Worm (Caenorhabditis elegans) whole organism, dauer: ENCODE measurements around the gene K05F1.9.
"Not testable (repeated sequence)": the region's sequence is repeated elsewhere in the genome, so short reads cannot be mapped to it uniquely, and the experiment has no call there.

Experiments used
- unc-62 ChIP-seq: sonication (generic microtip); optimal IDR thresholded peaks from 2 replicates; lab custom pipeline; 2017; ENCODE audit warnings: missing biosample characterization, missing genetic modification reagents, missing genetic modification characterization

K05F1.9 gene

DNA sequence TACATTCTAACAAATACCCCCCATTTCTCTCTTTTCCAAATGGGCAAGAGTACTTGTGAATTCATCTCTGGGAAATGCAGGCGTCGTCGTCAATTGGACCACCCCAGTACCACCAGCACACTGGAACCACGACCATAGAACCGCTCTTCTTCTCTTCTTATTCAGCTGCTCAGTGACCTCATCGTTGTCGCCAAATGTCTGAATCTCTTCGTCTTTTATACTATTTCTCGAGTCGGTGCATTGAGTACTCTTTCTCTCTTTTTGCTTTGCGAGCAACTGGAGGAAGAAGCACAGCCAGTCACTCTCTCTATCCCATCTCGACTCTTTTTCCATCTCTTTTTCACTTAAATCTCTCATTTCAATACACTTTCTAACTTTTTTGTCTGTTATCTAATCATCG lies 21.1 kb downstream of the K05F1.9 start:
- no peak for TF ChIP-seq unc-62 (GFP tag; lab: Kevin White, UChicago)

DNA sequence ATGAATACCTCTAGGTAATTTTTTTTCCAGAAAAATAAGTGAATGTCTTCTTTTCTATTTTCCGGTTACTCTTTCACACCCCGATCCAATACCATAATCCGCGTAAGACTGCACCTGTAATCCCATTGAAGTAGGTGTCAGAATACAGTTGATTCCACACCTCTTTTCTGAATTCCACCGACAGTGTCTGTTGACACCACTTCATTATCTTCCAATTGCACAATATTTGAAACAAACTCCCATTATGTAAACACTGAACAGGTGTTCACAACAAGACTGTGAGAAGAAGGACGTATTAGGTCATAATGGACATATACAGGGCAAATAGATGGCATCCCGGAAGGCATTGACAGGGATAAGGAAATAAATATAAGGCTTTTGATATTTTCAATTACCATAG lies 23.6 kb downstream of the K05F1.9 start:
- no peak for TF ChIP-seq unc-62 (GFP tag; lab: Kevin White, UChicago)

DNA sequence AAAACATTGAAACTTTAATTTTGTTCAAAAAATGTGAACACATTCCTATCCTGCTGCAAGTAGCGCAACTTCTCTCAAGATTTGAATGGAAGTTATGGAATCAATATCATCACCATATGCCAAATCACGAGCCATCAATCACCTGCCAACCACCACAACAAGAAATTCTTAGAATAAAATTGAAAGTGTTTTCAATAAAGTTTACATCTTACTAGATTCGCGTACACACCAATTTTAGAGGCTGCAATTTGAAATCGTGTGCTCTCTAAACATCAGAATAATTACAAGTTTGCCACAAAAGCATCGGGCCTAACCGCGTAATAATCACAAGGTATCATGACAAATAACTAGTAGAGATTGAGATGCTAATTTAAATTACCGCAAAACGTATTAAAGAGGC lies 26.1 kb downstream of the K05F1.9 start:
- TF ChIP-seq unc-62 (GFP tag; lab: Kevin White, UChicago) = no peak

DNA sequence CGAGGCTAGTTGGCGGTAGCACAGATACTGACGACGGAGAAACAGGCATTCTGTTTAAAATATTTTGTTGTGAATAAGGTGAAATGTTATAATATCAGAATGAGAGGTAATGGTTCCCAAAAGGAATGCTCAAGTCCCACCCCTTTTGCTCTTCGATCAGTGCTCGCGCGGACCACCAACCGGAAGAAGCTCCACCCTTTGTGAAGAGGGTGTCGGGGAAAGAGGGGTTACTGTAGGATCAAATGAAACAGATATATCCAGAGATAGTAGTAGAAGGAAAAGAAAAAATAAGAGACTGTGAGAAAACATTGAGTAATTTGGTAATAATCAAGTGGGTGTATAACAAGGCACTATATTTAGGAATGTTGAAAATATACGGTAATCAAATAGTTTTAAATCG lies 26.9 kb downstream of the K05F1.9 start, which contains the start of the genes dmd-5 and F10C1.1:
TSS of gene dmd-5 (minus strand) at position 101 of the 400 bp plus-strand sequence.
TSS of gene F10C1.1 (plus strand) at position 110 of the 400 bp plus-strand sequence.
- TF ChIP-seq unc-62 (GFP tag; lab: Kevin White, UChicago) = no peak

DNA sequence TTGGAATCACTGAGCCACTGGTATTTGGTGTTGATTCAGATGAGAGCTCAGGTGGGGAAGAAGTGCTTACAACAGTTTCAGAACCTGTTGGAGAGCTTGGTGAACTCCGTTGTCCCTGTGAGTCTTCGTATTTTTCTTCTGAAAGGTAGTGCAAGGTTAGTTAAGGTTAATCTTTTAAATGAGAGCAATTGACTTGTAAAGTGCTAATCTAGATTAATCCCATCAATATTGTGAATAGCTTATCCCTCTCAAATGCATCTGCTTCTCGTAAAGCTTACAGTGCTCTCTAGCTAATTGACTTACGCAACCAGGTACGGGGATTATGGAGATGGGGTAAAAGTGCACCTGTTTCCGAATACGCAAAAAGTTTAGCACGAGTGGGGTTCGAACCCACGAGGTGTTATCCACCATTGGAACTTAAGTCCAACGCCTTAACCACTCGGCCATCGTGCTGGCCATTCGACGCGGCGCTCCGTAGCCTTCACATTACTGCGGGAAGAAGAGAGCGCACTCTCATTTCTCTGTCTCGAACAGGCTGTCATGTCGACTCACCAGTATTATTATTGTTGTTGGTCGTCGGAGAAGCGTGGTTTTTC lies 28.3 kb downstream of the K05F1.9 start:
- no peak for TF ChIP-seq unc-62 (GFP tag; lab: Kevin White, UChicago)

DNA sequence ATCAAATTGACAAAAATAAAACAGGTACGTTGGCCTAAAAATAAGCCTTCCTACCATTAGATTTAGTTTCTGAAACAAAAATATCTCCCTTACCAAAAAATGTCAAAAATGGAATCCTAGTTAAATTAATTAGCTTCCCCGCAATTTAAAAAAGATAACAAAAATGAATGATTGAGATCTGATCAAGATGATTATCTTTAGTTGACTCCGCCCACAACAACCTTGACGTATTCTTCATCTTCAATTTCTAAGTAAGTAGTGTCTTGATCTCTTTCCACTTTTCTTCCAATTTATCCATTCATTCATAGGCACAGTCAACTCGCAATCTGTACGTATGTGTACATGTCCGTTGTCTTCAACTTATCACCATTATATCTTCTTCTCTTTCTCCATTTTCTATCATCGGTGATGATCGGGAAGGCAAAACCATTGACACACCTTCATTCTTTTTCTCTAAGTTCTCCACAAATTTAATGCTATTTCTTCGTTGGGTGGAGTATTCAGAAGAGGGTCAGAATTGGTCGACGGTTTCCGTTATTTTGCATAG lies 32.6 kb downstream of the K05F1.9 start:
- TF ChIP-seq unc-62 (GFP tag; lab: Kevin White, UChicago) = no peak

DNA sequence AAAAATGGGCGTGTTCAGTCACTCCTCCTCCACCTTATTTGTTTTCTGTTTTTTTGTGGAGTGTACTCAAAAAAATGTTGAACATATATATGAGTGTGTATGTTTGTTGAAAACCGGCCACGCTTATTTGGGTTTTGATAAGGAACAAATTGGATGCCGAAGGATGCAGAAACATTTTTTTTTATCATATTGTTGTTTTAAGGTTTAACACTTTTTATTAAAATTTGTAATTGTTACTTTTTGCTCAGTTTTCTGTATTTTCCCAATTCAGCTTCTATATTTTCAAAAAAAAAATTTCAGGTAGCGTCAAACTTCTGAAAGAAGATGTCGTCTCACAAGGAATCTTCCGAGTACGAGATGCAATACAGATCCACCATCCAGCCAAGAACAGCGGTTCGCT lies 35.7 kb downstream of the K05F1.9 start, which contains the start of gene ifb-1:
TSS of gene ifb-1 (plus strand) at position 301 of the 400 bp plus-strand sequence.
- no peak for TF ChIP-seq unc-62 (GFP tag; lab: Kevin White, UChicago)

DNA sequence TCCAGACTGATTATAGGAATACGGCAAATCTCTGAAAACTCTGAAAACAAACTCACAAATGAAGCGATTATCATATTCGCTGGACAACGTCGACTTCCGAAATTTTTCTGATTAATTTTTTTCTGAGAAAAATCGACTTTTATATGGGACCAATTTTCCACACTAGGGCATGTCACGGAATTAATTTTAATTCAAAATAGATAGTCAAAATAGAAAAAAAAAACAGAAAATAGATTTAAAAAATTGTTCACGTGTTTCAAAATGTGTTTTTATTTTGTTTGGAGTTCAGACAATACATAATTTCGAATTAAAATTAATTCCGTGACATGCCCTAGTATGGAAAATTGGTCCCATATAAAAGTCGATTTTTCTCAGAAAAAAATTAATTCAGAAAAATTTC lies 43.3 kb downstream of the K05F1.9 start, which contains the start of the genes F10C1.3 and F10C1.23:
TSS of gene F10C1.3 (minus strand) at position 101 of the 400 bp plus-strand sequence.
TSS of gene F10C1.23 (plus strand) at position 385 of the 400 bp plus-strand sequence.
- TF ChIP-seq unc-62 (GFP tag; lab: Kevin White, UChicago) = not testable (repeated sequence)

DNA sequence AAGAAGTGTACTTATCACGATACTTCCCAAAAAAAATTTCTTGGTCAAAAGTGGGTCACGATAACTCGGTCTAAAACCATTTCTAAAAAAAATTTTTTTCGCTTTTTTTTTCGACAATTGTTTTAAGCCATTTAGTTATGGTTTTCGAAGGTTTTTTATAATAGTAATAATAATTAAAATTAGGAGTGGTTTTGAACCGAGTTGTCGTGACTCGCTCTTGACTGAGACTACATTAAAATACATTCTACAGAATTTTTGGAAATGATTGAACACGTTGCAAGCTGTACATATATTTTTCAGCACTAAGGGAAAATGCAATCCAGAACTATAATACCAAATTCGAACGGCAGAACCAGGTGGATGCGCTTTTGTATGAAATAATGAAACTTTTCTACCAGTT lies 46.8 kb downstream of the K05F1.9 start, which contains the start of gene F10C1.8:
TSS of gene F10C1.8 (plus strand) at position 301 of the 400 bp plus-strand sequence.
- no peak for TF ChIP-seq unc-62 (GFP tag; lab: Kevin White, UChicago)

DNA sequence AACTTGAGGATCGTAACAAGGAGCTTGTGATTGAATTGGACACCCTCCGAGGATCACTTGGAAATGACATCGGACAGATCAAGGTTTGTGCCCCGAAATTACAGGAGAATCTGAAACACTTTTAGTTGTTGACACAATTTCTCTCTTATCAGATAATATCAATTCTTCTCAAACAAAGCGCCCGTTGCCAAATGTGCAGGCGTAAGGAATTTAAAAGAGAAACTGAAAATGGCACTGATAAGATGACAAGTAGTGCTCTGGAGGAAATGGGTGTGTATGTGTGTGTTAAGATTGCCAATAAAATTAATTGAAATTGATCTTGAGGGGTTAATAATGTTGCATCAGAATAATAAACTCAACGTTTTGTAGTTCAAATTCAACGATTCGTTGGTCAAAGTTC lies 49.6 kb downstream of the K05F1.9 start:
- TF ChIP-seq unc-62 (GFP tag; lab: Kevin White, UChicago) = no peak
